Comparison of ENCODE assay signal across 1 fruit fly cellular context in the genomic region with DNA sequence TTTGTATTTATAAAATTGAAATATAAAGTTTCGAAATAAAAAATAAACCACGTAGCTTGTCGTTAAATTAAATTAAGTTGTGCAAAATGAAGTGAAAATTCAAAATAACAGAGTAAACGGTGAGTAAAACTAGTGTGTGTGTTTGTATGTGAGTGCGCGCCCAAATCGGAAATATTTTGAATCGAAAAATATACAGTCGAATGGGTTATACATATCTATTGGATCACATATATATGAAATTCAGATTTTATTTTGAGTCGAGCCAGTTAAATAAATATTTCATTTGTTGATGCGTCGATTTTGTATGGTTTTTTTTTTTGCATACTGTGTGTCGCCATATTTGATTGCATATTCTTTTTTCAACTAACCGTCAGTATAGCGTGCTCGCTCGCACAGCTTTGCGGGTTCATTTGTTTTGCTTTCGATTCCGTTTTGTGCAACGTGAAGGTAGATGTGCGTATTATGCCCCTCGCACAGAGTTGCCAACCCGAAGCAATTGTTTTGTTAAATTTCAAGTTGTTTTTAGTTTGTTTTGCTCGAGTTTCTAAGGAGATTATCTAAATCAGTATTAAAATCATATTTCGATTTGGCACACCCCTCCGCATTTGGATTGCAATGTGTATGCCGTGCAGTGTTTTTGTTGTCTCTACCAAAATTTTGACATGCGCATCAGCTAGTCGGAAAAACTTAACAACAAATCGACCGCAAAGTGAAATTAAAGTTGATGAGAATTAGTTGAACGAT.
TF ChIP-seq lines count a peak whose summit lies in the region.

No protein-coding gene starts in this region.

TF ChIP-seq in whole organism, embryonic, 481 proteins besides CTCF, POLR2A, EP300 and RAD21 (continued from another document and continues in another):
- TF ChIP-seq zfh1 (GFP tag; IDR thresholded peaks at IDR 0.05; lab: Robert Waterston, UW) (0 out of 3 replicates have a peak, but pooled peaks have one; percentile 10), dati (GFP tag; IDR thresholded peaks at IDR 0.05; lab: Robert Waterston, UW) (no peak), Sox100B (GFP tag; optimal IDR thresholded peaks at IDR 0.05; lab: Kevin White, UChicago) (peak; percentile 3), ATbp (GFP tag; optimal IDR thresholded peaks at IDR 0.05; lab: Kevin White, UChicago) (no peak), CG34224 (GFP tag; IDR thresholded peaks at IDR 0.05; lab: Robert Waterston, UW; ENCODE audit: partially characterized antibody) (no peak), CG10431 (GFP tag; optimal IDR thresholded peaks at IDR 0.05; lab: Kevin White, UChicago) (no peak), Six4 (GFP tag; optimal IDR thresholded peaks at IDR 0.05; lab: Kevin White, UChicago) (no peak), disco-r (GFP tag; optimal IDR thresholded peaks at IDR 0.05; lab: Kevin White, UChicago) (no peak), CG7928 (GFP tag; optimal IDR thresholded peaks at IDR 0.05; lab: Kevin White, UChicago) (no peak), ind (GFP tag; optimal IDR thresholded peaks at IDR 0.05; lab: Kevin White, UChicago) (no peak), CG32532 (GFP tag; IDR thresholded peaks at IDR 0.05; lab: Robert Waterston, UW) (0 out of 2 replicates have a peak, but pooled peaks have one; percentile 5), Atf-2 (GFP tag; optimal IDR thresholded peaks at IDR 0.05; lab: Kevin White, UChicago) (no peak), Hmx (GFP tag; optimal IDR thresholded peaks at IDR 0.05; lab: Kevin White, UChicago) (no peak), tll (GFP tag; optimal IDR thresholded peaks at IDR 0.05; lab: Kevin White, UChicago) (no peak), Hsf (GFP tag; optimal IDR thresholded peaks at IDR 0.05; lab: Kevin White, UChicago) (no peak), Ets97D (GFP tag; optimal IDR thresholded peaks at IDR 0.05; lab: Kevin White, UChicago) (no peak), CG18599 (GFP tag; optimal IDR thresholded peaks at IDR 0.05; lab: Kevin White, UChicago) (no peak), mirr (GFP tag; optimal IDR thresholded peaks at IDR 0.05; lab: Kevin White, UChicago) (no peak), Trl (optimal IDR thresholded peaks at IDR 0.05; lab: Kevin White, UChicago) (no peak), Trl (GFP tag; optimal IDR thresholded peaks at IDR 0.05; lab: Kevin White, UChicago) (no peak), da (GFP tag; optimal IDR thresholded peaks at IDR 0.05; lab: Kevin White, UChicago) (no peak), zen (tag; optimal IDR thresholded peaks at IDR 0.05; lab: Kevin White, UChicago) (no peak), cato (GFP tag; optimal IDR thresholded peaks at IDR 0.05; lab: Kevin White, UChicago; ENCODE audit: borderline replicate concordance) (no peak), CG10979 (tag; optimal IDR thresholded peaks at IDR 0.05; lab: Kevin White, UChicago) (no peak), vvl (GFP tag; IDR thresholded peaks at IDR 0.05; lab: Robert Waterston, UW) (no peak), CG16863 (GFP tag; optimal IDR thresholded peaks at IDR 0.05; lab: Kevin White, UChicago) (no peak), ro (GFP tag; IDR thresholded peaks at IDR 0.05; lab: Robert Waterston, UW) (no peak), CG2202 (tag; optimal IDR thresholded peaks at IDR 0.05; lab: Kevin White, UChicago) (no peak), Hmr (GFP tag; optimal IDR thresholded peaks at IDR 0.05; lab: Kevin White, UChicago) (no peak), CG17612 (GFP tag; IDR thresholded peaks at IDR 0.05; lab: Robert Waterston, UW) (no peak), Dip3 (GFP tag; optimal IDR thresholded peaks at IDR 0.05; lab: Kevin White, UChicago) (peak; percentile 31), pfk (GFP tag; optimal IDR thresholded peaks at IDR 0.05; lab: Kevin White, UChicago) (no peak), inv (GFP tag; IDR thresholded peaks at IDR 0.05; lab: Robert Waterston, UW; ENCODE audit: partially characterized antibody) (no peak), nom (GFP tag; optimal IDR thresholded peaks at IDR 0.05; lab: Kevin White, UChicago) (peak; percentile 37), fd3F (GFP tag; optimal IDR thresholded peaks at IDR 0.05; lab: Kevin White, UChicago) (no peak), Sin3A (optimal IDR thresholded peaks at IDR 0.05; lab: Kevin White, UChicago) (peak; percentile 11), kni (GFP tag; optimal IDR thresholded peaks at IDR 0.05; lab: Kevin White, UChicago) (peak; percentile 18), Sry-β (GFP tag; optimal IDR thresholded peaks at IDR 0.05; lab: Kevin White, UChicago) (no peak), gem (tag; optimal IDR thresholded peaks at IDR 0.05; lab: Kevin White, UChicago) (peak; percentile 33), CG31388 (GFP tag; optimal IDR thresholded peaks at IDR 0.05; lab: Kevin White, UChicago) (no peak), Myb (GFP tag; optimal IDR thresholded peaks at IDR 0.05; lab: Kevin White, UChicago) (no peak), Dll (GFP tag; IDR thresholded peaks at IDR 0.05; lab: Robert Waterston, UW; ENCODE audit: partially characterized antibody) (no peak), tna (GFP tag; IDR thresholded peaks at IDR 0.05; lab: Robert Waterston, UW; ENCODE audit: partially characterized antibody) (peak; percentile 28; the same call in 1 of the 2 replicates), tx (GFP tag; optimal IDR thresholded peaks at IDR 0.05; lab: Kevin White, UChicago) (no peak), Blimp-1 (GFP tag; optimal IDR thresholded peaks at IDR 0.05; lab: Kevin White, UChicago) (no peak), dmrt99B (tag; optimal IDR thresholded peaks at IDR 0.05; lab: Kevin White, UChicago) (no peak), Adf1 (GFP tag; IDR thresholded peaks at IDR 0.05; lab: Robert Waterston, UW) (no peak), z (GFP tag; IDR thresholded peaks at IDR 0.05; lab: Robert Waterston, UW) (no peak), CG1602 (GFP tag; optimal IDR thresholded peaks at IDR 0.05; lab: Kevin White, UChicago) (no peak), amos (GFP tag; IDR thresholded peaks at IDR 0.05; lab: Robert Waterston, UW; ENCODE audit: partially characterized antibody) (no peak), CG30431 (GFP tag; optimal IDR thresholded peaks at IDR 0.05; lab: Kevin White, UChicago) (no peak), CG3065 (GFP tag; optimal IDR thresholded peaks at IDR 0.05; lab: Kevin White, UChicago) (no peak), CG10366 (GFP tag; IDR thresholded peaks at IDR 0.05; lab: Robert Waterston, UW) (no peak), CG9609 (GFP tag; optimal IDR thresholded peaks at IDR 0.05; lab: Kevin White, UChicago) (no peak), CG1529 (GFP tag; optimal IDR thresholded peaks at IDR 0.05; lab: Kevin White, UChicago) (no peak), trh (GFP tag; optimal IDR thresholded peaks at IDR 0.05; lab: Kevin White, UChicago) (no peak), sd (tag; optimal IDR thresholded peaks at IDR 0.05; lab: Kevin White, UChicago) (no peak), NC2β (GFP tag; optimal IDR thresholded peaks at IDR 0.05; lab: Kevin White, UChicago) (no peak), Meics (GFP tag; optimal IDR thresholded peaks at IDR 0.05; lab: Kevin White, UChicago) (no peak), Hey (tag; optimal IDR thresholded peaks at IDR 0.05; lab: Kevin White, UChicago) (no peak), CG10959 (GFP tag; IDR thresholded peaks at IDR 0.05; lab: Robert Waterston, UW) (no peak), Chrac-16 (GFP tag; optimal IDR thresholded peaks at IDR 0.05; lab: Kevin White, UChicago) (no peak), CG15479 (GFP tag; optimal IDR thresholded peaks at IDR 0.05; lab: Kevin White, UChicago) (peak; percentile 68), dimm (GFP tag; IDR thresholded peaks at IDR 0.05; lab: Robert Waterston, UW) (no peak), CG9437 (GFP tag; optimal IDR thresholded peaks at IDR 0.05; lab: Kevin White, UChicago) (peak; percentile 93), CG12071 (GFP tag; optimal IDR thresholded peaks at IDR 0.05; lab: Kevin White, UChicago) (no peak), HHEX (GFP tag; optimal IDR thresholded peaks at IDR 0.05; lab: Kevin White, UChicago) (no peak), hbn (GFP tag; IDR thresholded peaks at IDR 0.05; lab: Robert Waterston, UW; ENCODE audit: partially characterized antibody) (no peak), CG6654 (GFP tag; optimal IDR thresholded peaks at IDR 0.05; lab: Kevin White, UChicago) (no peak), Mad (GFP tag; optimal IDR thresholded peaks at IDR 0.05; lab: Kevin White, UChicago) (no peak), chn (GFP tag; optimal IDR thresholded peaks at IDR 0.05; lab: Kevin White, UChicago) (no peak), CG2120 (GFP tag; optimal IDR thresholded peaks at IDR 0.05; lab: Kevin White, UChicago) (peak; percentile 42), CG15011 (GFP tag; optimal IDR thresholded peaks at IDR 0.05; lab: Kevin White, UChicago) (no peak), CG4707 (GFP tag; optimal IDR thresholded peaks at IDR 0.05; lab: Kevin White, UChicago) (no peak), HLH54F (GFP tag; optimal IDR thresholded peaks at IDR 0.05; lab: Kevin White, UChicago) (no peak), Drgx (GFP tag; IDR thresholded peaks at IDR 0.05; lab: Robert Waterston, UW) (0 out of 2 replicates have a peak, but pooled peaks have one; percentile 21), MESR4 (GFP tag; optimal IDR thresholded peaks at IDR 0.05; lab: Kevin White, UChicago) (no peak), bab2 (GFP tag; optimal IDR thresholded peaks at IDR 0.05; lab: Kevin White, UChicago) (no peak), CG9797 (GFP tag; optimal IDR thresholded peaks at IDR 0.05; lab: Kevin White, UChicago) (no peak), CG8281 (tag; optimal IDR thresholded peaks at IDR 0.05; lab: Kevin White, UChicago) (no peak), TFAM (GFP tag; optimal IDR thresholded peaks at IDR 0.05; lab: Kevin White, UChicago) (no peak), twi (tag; optimal IDR thresholded peaks at IDR 0.05; lab: Kevin White, UChicago) (no peak), CG6813 (GFP tag; optimal IDR thresholded peaks at IDR 0.05; lab: Kevin White, UChicago) (no peak), sug (tag; optimal IDR thresholded peaks at IDR 0.05; lab: Kevin White, UChicago) (peak; percentile 21), CG6689 (GFP tag; IDR thresholded peaks at IDR 0.05; lab: Robert Waterston, UW) (no peak), sr (GFP tag; IDR thresholded peaks at IDR 0.05; lab: Robert Waterston, UW) (no peak), dpn (GFP tag; optimal IDR thresholded peaks at IDR 0.05; lab: Kevin White, UChicago) (no peak), CG13624 (GFP tag; optimal IDR thresholded peaks at IDR 0.05; lab: Kevin White, UChicago) (no peak), bcd (GFP tag; optimal IDR thresholded peaks at IDR 0.05; lab: Kevin White, UChicago) (no peak), Tbp (GFP tag; optimal IDR thresholded peaks at IDR 0.05; lab: Kevin White, UChicago) (no peak), CG30403 (GFP tag; optimal IDR thresholded peaks at IDR 0.05; lab: Kevin White, UChicago) (no peak), cwo (GFP tag; optimal IDR thresholded peaks at IDR 0.05; lab: Kevin White, UChicago) (no peak), vnd (GFP tag; IDR thresholded peaks at IDR 0.05; lab: Robert Waterston, UW; ENCODE audit: partially characterized antibody) (no peak), Pdp1 (GFP tag; optimal IDR thresholded peaks at IDR 0.05; lab: Kevin White, UChicago) (peak in 1 of 2 experiments; percentile 44), psq (GFP tag; optimal IDR thresholded peaks at IDR 0.05; lab: Kevin White, UChicago) (no peak), CG11085 (GFP tag; IDR thresholded peaks at IDR 0.05; lab: Robert Waterston, UW) (no peak), danr (GFP tag; IDR thresholded peaks at IDR 0.05; lab: Robert Waterston, UW) (no peak), stwl (tag; optimal IDR thresholded peaks at IDR 0.05; lab: Kevin White, UChicago) (no peak), CG7556 (GFP tag; optimal IDR thresholded peaks at IDR 0.05; lab: Kevin White, UChicago) (peak; percentile 20), ara (GFP tag; IDR thresholded peaks at IDR 0.05; lab: Robert Waterston, UW) (no peak), CG9215 (GFP tag; IDR thresholded peaks at IDR 0.05; lab: Robert Waterston, UW) (peak; percentile 60; the same call in 1 of the 2 replicates), oc (tag; optimal IDR thresholded peaks at IDR 0.05; lab: Kevin White, UChicago) (no peak), CG11723 (GFP tag; optimal IDR thresholded peaks at IDR 0.05; lab: Kevin White, UChicago) (no peak), NK7.1 (GFP tag; optimal IDR thresholded peaks at IDR 0.05; lab: Kevin White, UChicago) (no peak), CG1024 (GFP tag; IDR thresholded peaks at IDR 0.05; lab: Robert Waterston, UW) (no peak), CG12769 (tag; optimal IDR thresholded peaks at IDR 0.05; lab: Kevin White, UChicago) (no peak), Ravus (GFP tag; IDR thresholded peaks at IDR 0.05; lab: Robert Waterston, UW) (no peak), Neu2 (GFP tag; optimal IDR thresholded peaks at IDR 0.05; lab: Kevin White, UChicago; ENCODE audit: borderline replicate concordance) (peak; percentile 33), stc (GFP tag; IDR thresholded peaks at IDR 0.05; lab: Robert Waterston, UW) (no peak), HLH4C (GFP tag; IDR thresholded peaks at IDR 0.05; lab: Robert Waterston, UW; ENCODE audit: partially characterized antibody) (no peak), CG13775 (GFP tag; optimal IDR thresholded peaks at IDR 0.05; lab: Kevin White, UChicago) (peak; percentile 14), CG9727 (GFP tag; optimal IDR thresholded peaks at IDR 0.05; lab: Kevin White, UChicago) (no peak), CG17829 (tag; optimal IDR thresholded peaks at IDR 0.05; lab: Kevin White, UChicago) (no peak), ems (GFP tag; optimal IDR thresholded peaks at IDR 0.05; lab: Kevin White, UChicago) (no peak), fd64A (GFP tag; optimal IDR thresholded peaks at IDR 0.05; lab: Kevin White, UChicago) (no peak), CG31441 (GFP tag; IDR thresholded peaks at IDR 0.05; lab: Robert Waterston, UW) (no peak), sens (GFP tag; lab: Kevin White, UChicago) (peak; percentile 88), gcm (GFP tag; optimal IDR thresholded peaks at IDR 0.05; lab: Kevin White, UChicago) (no peak), trem (tag; optimal IDR thresholded peaks at IDR 0.05; lab: Kevin White, UChicago) (peak; percentile 65), CG34376 (GFP tag; optimal IDR thresholded peaks at IDR 0.05; lab: Kevin White, UChicago) (no peak), Gsc (GFP tag; IDR thresholded peaks at IDR 0.05; lab: Robert Waterston, UW) (no peak), CG10209 (GFP tag; optimal IDR thresholded peaks at IDR 0.05; lab: Kevin White, UChicago) (no peak), sens-2 (GFP tag; IDR thresholded peaks at IDR 0.05; lab: Robert Waterston, UW) (no peak), grau (tag; optimal IDR thresholded peaks at IDR 0.05; lab: Kevin White, UChicago) (peak; percentile 18), Opbp (GFP tag; IDR thresholded peaks at IDR 0.05; lab: Robert Waterston, UW; ENCODE audit: partially characterized antibody) (peak; percentile 50; the same call in 2 of the 3 replicates), yki (optimal IDR thresholded peaks at IDR 0.05; lab: Kevin White, UChicago) (no peak), CG1647 (GFP tag; optimal IDR thresholded peaks at IDR 0.05; lab: Kevin White, UChicago) (no peak)
